Fruit fly (Drosophila melanogaster): ENCODE results near the gene CG17475.

CG17475 gene

dm6 chr3R:17151376-17152026 is 21.3 kb upstream of the CG17475 start, which contains the start of gene CG5292 (continued):
- TF ChIP-seq insv (GFP tag; optimal IDR thresholded peaks at IDR 0.05) = no peak
- peak; percentile 45 for TF ChIP-seq CG4820 (GFP tag; optimal IDR thresholded peaks at IDR 0.05)
- no peak for TF ChIP-seq bigmax (GFP tag; optimal IDR thresholded peaks at IDR 0.05)
- no peak for TF ChIP-seq jumu (GFP tag; optimal IDR thresholded peaks at IDR 0.05)
- TF ChIP-seq trh (GFP tag; optimal IDR thresholded peaks at IDR 0.05) = peak; percentile 21
- peak; percentile 57 for TF ChIP-seq B-H2 (GFP tag; optimal IDR thresholded peaks at IDR 0.05)
- no peak for TF ChIP-seq CG7745 (tag; optimal IDR thresholded peaks at IDR 0.05)
- TF ChIP-seq emc (GFP tag; optimal IDR thresholded peaks at IDR 0.05) = no peak
- no peak for TF ChIP-seq ac (GFP tag; optimal IDR thresholded peaks at IDR 0.05)
- TF ChIP-seq CG6813 (GFP tag; optimal IDR thresholded peaks at IDR 0.05) = no peak
- peak; percentile 15 for TF ChIP-seq fd3F (GFP tag; optimal IDR thresholded peaks at IDR 0.05)
- TF ChIP-seq vvl (GFP tag; IDR thresholded peaks at IDR 0.05) = peak; percentile 81
- no peak for TF ChIP-seq CG4404 (GFP tag; IDR thresholded peaks at IDR 0.05)
- TF ChIP-seq Ada2b (GFP tag; IDR thresholded peaks at IDR 0.05) = peak; percentile 52
- TF ChIP-seq Asciz (GFP tag; optimal IDR thresholded peaks at IDR 0.05) = no peak
- peak; percentile 22 for TF ChIP-seq Camta (GFP tag; optimal IDR thresholded peaks at IDR 0.05)
- TF ChIP-seq Six4 (GFP tag; optimal IDR thresholded peaks at IDR 0.05) = no peak
- no peak for TF ChIP-seq NC2α (GFP tag; optimal IDR thresholded peaks at IDR 0.05)
- TF ChIP-seq Dip2 (GFP tag; IDR thresholded peaks at IDR 0.05) = no peak
- TF ChIP-seq HLH3B (GFP tag; IDR thresholded peaks at IDR 0.05) = peak; percentile 51
- TF ChIP-seq Dp (GFP tag; optimal IDR thresholded peaks at IDR 0.05) = peak; percentile 42
- no peak for TF ChIP-seq ase (GFP tag; IDR thresholded peaks at IDR 0.05)
- TF ChIP-seq cwo (GFP tag; optimal IDR thresholded peaks at IDR 0.05) = peak; percentile 9
- peak; percentile 47; the same call in 1 of the 2 replicates for TF ChIP-seq CG11247 (GFP tag; IDR thresholded peaks at IDR 0.05)
- peak; percentile 50 for TF ChIP-seq pho (GFP tag; optimal IDR thresholded peaks at IDR 0.05)
- TF ChIP-seq sob (GFP tag; IDR thresholded peaks at IDR 0.05) = peak; percentile 83
- peak; percentile 26; the same call in 1 of the 2 replicates for TF ChIP-seq H2.0 (GFP tag; IDR thresholded peaks at IDR 0.05)
- peak; percentile 53 for TF ChIP-seq CG4424 (GFP tag; optimal IDR thresholded peaks at IDR 0.05)
- peak; percentile 77 for TF ChIP-seq Hmr (GFP tag; optimal IDR thresholded peaks at IDR 0.05)
- peak; percentile 62 for TF ChIP-seq CG11504 (tag; optimal IDR thresholded peaks at IDR 0.05)
- TF ChIP-seq CG6791 (GFP tag; IDR thresholded peaks at IDR 0.05; ENCODE audit: partially characterized antibody) = peak; percentile 77; the same call in 2 of the 3 replicates
- no peak for TF ChIP-seq CG6272 (GFP tag; IDR thresholded peaks at IDR 0.05)
- no peak for TF ChIP-seq CG30020 (tag; optimal IDR thresholded peaks at IDR 0.05)
- 0 out of 2 replicates have a peak, but pooled peaks have one; percentile 28 for TF ChIP-seq CG5953 (GFP tag; IDR thresholded peaks at IDR 0.05)
- TF ChIP-seq btn (GFP tag; optimal IDR thresholded peaks at IDR 0.05) = no peak
- peak; percentile 38 for TF ChIP-seq CG8388 (GFP tag; optimal IDR thresholded peaks at IDR 0.05)
- TF ChIP-seq CG8478 (optimal IDR thresholded peaks at IDR 0.05) = no peak
- no peak for TF ChIP-seq dimm (GFP tag; IDR thresholded peaks at IDR 0.05)
- no peak for TF ChIP-seq CG31224 (GFP tag; IDR thresholded peaks at IDR 0.05)
- TF ChIP-seq CG8944 (GFP tag; optimal IDR thresholded peaks at IDR 0.05) = no peak
- peak; percentile 26 for TF ChIP-seq CG1602 (GFP tag; optimal IDR thresholded peaks at IDR 0.05)
- peak; percentile 88 for TF ChIP-seq ci (GFP tag; IDR thresholded peaks at IDR 0.05)
- no peak for TF ChIP-seq sc (optimal IDR thresholded peaks at IDR 0.05)
- no peak for TF ChIP-seq sc (GFP tag; optimal IDR thresholded peaks at IDR 0.05)
- no peak for TF ChIP-seq usp (GFP tag; optimal IDR thresholded peaks at IDR 0.05)
- no peak for TF ChIP-seq Hr78 (GFP tag; optimal IDR thresholded peaks at IDR 0.05)
- TF ChIP-seq CG4282 (GFP tag; optimal IDR thresholded peaks at IDR 0.05) = no peak
- no peak for TF ChIP-seq cg (GFP tag; optimal IDR thresholded peaks at IDR 0.05)
- TF ChIP-seq gem (tag; optimal IDR thresholded peaks at IDR 0.05) = no peak
- peak; percentile 23; the same call in 1 of the 2 replicates for TF ChIP-seq sisA (GFP tag; IDR thresholded peaks at IDR 0.05)
- TF ChIP-seq CG11085 (GFP tag; IDR thresholded peaks at IDR 0.05) = peak; percentile 43; the same call in 1 of the 2 replicates
